Worm (Caenorhabditis elegans) whole organism, midembryonic: ENCODE measurements around the gene oac-42.

ENCODE experiments used
- cog-1 ChIP-seq: sonication (generic microtip); optimal IDR thresholded peaks from 2 replicates; lab custom pipeline; 2016; ENCODE audit warnings: missing genetic modification characterization, missing compliant biosample characterization
- flt-1 ChIP-seq: fragments of 200-800 bp; sonication (Bioruptor generic); IDR thresholded peaks from 2 replicates; pipeline ENCODE4 v1.3.6; 2022; ENCODE audit warnings: missing genetic modification characterization, missing compliant biosample characterization
- med-1 ChIP-seq: sonication (generic microtip); optimal IDR thresholded peaks from 2 replicates; lab custom pipeline; 2017; ENCODE audit warnings: missing genetic modification characterization, mild to moderate bottlenecking, missing compliant biosample characterization, antibody characterized with exemption, missing genetic modification reagents; ENCODE audit not compliant: insufficient read depth
- tab-1 ChIP-seq: fragments of 200-800 bp; sonication (Bioruptor generic); IDR thresholded peaks from 2 replicates; pipeline ENCODE4 v1.3.6; 2022; ENCODE audit warnings: missing genetic modification characterization, missing compliant biosample characterization
- ztf-23 ChIP-seq: fragments of 200-800 bp; sonication (Bioruptor generic); IDR thresholded peaks from 2 replicates; pipeline ENCODE4 v1.3.6; 2022; ENCODE audit warnings: missing genetic modification reagents, missing genetic modification characterization, missing compliant biosample characterization
- ztf-29 ChIP-seq: fragments of 200-800 bp; sonication (Bioruptor generic); IDR thresholded peaks from 2 replicates; pipeline ENCODE4 v1.3.6; 2022; ENCODE audit warnings: missing genetic modification reagents, missing genetic modification characterization, missing compliant biosample characterization

ce11 chrV:15915307-15915706 is 30.7 kb upstream of the oac-42 start:
- TF ChIP-seq ztf-29 (no peak), med-1 (no peak), tab-1 (GFP tag; lab: Robert Waterston, UW) (no peak), ztf-23 (GFP tag; lab: Robert Waterston, UW) (no peak), flt-1 (GFP tag; lab: Robert Waterston, UW) (no peak), cog-1 (no peak)
